Fruit fly (Drosophila melanogaster) whole organism, embryonic: ENCODE data around the gene CG13252.

Experiments
- Awh ChIP-seq: fragments of 200-800 bp; sonication (Bioruptor generic); IDR thresholded peaks from 2 replicates; pipeline ENCODE4, ENCODE4 v1.3.6; 2022; ENCODE audit warnings: missing biosample characterization, missing genetic modification characterization
- Bgb ChIP-seq: fragments of 200-800 bp; sonication (Bioruptor generic); IDR thresholded peaks from 2 replicates; pipeline ENCODE4 v1.3.6; 2022; ENCODE audit warnings: missing biosample characterization, missing genetic modification characterization; ENCODE audit not compliant: partially characterized antibody
- CG12942 ChIP-seq: fragments of 200-800 bp; sonication (Bioruptor generic); optimal IDR thresholded peaks from 3 replicates; lab custom pipeline; 2016; ENCODE audit warnings: missing biosample characterization, missing genetic modification characterization
- CG13424 ChIP-seq: fragments of 200-800 bp; sonication (Bioruptor generic); optimal IDR thresholded peaks from 2 replicates; lab custom pipeline; 2019; ENCODE audit warnings: missing biosample characterization, mild to moderate bottlenecking, missing genetic modification characterization, moderate library complexity
- CG13624 ChIP-seq: fragments of 200-800 bp; sonication (Bioruptor generic); optimal IDR thresholded peaks from 2 replicates; lab custom pipeline; 2016; ENCODE audit warnings: missing biosample characterization, missing genetic modification characterization
- CG13775 ChIP-seq: fragments of 200-800 bp; sonication (Bioruptor generic); optimal IDR thresholded peaks from 3 replicates; lab custom pipeline; 2017; ENCODE audit warnings: missing biosample characterization, mild to moderate bottlenecking, missing genetic modification characterization
- CG13894 ChIP-seq: fragments of 200-800 bp; sonication (Bioruptor generic); optimal IDR thresholded peaks from 3 replicates; lab custom pipeline; 2018; ENCODE audit warnings: missing biosample characterization, mild to moderate bottlenecking, missing genetic modification characterization, moderate library complexity
- CG15011 ChIP-seq: fragments of 200-800 bp; sonication (Bioruptor generic); optimal IDR thresholded peaks from 3 replicates; lab custom pipeline; 2018; ENCODE audit warnings: missing biosample characterization, mild to moderate bottlenecking, missing genetic modification characterization
- CG1529 ChIP-seq: fragments of 200-800 bp; sonication (Bioruptor generic); optimal IDR thresholded peaks from 3 replicates; lab custom pipeline; 2018; ENCODE audit warnings: missing biosample characterization, missing genetic modification characterization
- CG16813 ChIP-seq: fragments of 200-800 bp; sonication (Bioruptor generic); IDR thresholded peaks from 3 replicates; pipeline ENCODE4 v1.3.6; 2022; ENCODE audit warnings: missing biosample characterization, missing genetic modification characterization; ENCODE audit not compliant: partially characterized antibody
- CG30020 ChIP-seq: fragments of 200-800 bp; optimal IDR thresholded peaks from 2 replicates; lab custom pipeline; 2019; ENCODE audit warnings: missing biosample characterization, mild to moderate bottlenecking, missing genetic modification characterization, moderate library complexity
- CG3407 ChIP-seq: fragments of 200-800 bp; sonication (Bioruptor generic); optimal IDR thresholded peaks from 2 replicates; lab custom pipeline; 2018; ENCODE audit warnings: missing biosample characterization, mild to moderate bottlenecking, missing genetic modification characterization
- CG43689 ChIP-seq: fragments of 200-800 bp; sonication (Bioruptor generic); IDR thresholded peaks from 2 replicates; pipeline ENCODE4 v1.3.6; 2022; ENCODE audit warnings: missing biosample characterization, missing genetic modification characterization
- CG8281 ChIP-seq: fragments of 200-800 bp; sonication (Bioruptor generic); optimal IDR thresholded peaks from 2 replicates; lab custom pipeline; 2018; ENCODE audit warnings: missing biosample characterization, mild to moderate bottlenecking, missing genetic modification characterization, moderate library complexity
- CG8478 ChIP-seq: fragments of >200 bp; optimal IDR thresholded peaks from 2 replicates; lab custom pipeline; 2018
- CG8765 ChIP-seq: fragments of 200-800 bp; sonication (Bioruptor generic); IDR thresholded peaks from 2 replicates; pipeline ENCODE4 v1.3.6; 2022; ENCODE audit warnings: missing biosample characterization, missing genetic modification characterization
- Camta ChIP-seq: fragments of 200-800 bp; sonication (Bioruptor generic); optimal IDR thresholded peaks from 2 replicates; lab custom pipeline; 2016; ENCODE audit warnings: missing biosample characterization, missing genetic modification characterization
- D ChIP-seq, 2 experiments: fragments of 200-800 bp in 1 of 2; fragments of >200 bp in 1 of 2; sonication (Bioruptor generic) in 1 of 2; optimal IDR thresholded peaks; 2 replicates in 1 of 2; 3 replicates in 1 of 2; lab custom pipeline; 2017; ENCODE audit warnings: mild to moderate bottlenecking in 1 of 2, missing biosample characterization in 1 of 2, missing genetic modification characterization in 1 of 2, missing genetic modification reagents in 1 of 2
- Hey ChIP-seq: fragments of 200-800 bp; sonication (Bioruptor generic); optimal IDR thresholded peaks from 3 replicates; lab custom pipeline; 2018; ENCODE audit warnings: missing biosample characterization, mild to moderate bottlenecking, missing genetic modification characterization
- MESR4 ChIP-seq: fragments of 200-800 bp; sonication (Bioruptor generic); optimal IDR thresholded peaks from 2 replicates; lab custom pipeline; 2018; ENCODE audit warnings: missing biosample characterization, mild to moderate bottlenecking, missing genetic modification characterization, moderate library complexity
- Med ChIP-seq: fragments of 200-800 bp; sonication (Bioruptor generic); peaks from one replicate; lab custom pipeline; 2016; ENCODE audit warnings: missing biosample characterization, missing genetic modification characterization, mild to moderate bottlenecking, inconsistent platforms, moderate library complexity
- Stat92E ChIP-seq, 3 experiments: fragments of >200 bp in 2 of 3; fragments of 200-800 bp in 1 of 3; sonication (Bioruptor generic) in 1 of 3; optimal IDR thresholded peaks; 2 replicates each; lab custom pipeline; 2017 to 2019; ENCODE audit warnings: missing biosample characterization in 3 of 3, missing genetic modification characterization in 3 of 3, mild to moderate bottlenecking in 1 of 3, moderate library complexity in 1 of 3
- Usf ChIP-seq: fragments of 200-800 bp; sonication (Bioruptor generic); optimal IDR thresholded peaks from 2 replicates; lab custom pipeline; 2017; ENCODE audit warnings: missing genotype, missing biosample characterization, missing genetic modification characterization
- abd-A ChIP-seq: fragments of 200-800 bp; sonication (Bioruptor generic); optimal IDR thresholded peaks from 3 replicates; lab custom pipeline; 2019; ENCODE audit warnings: missing biosample characterization, mild to moderate bottlenecking, missing genetic modification characterization, moderate library complexity
- al ChIP-seq: fragments of 200-800 bp; sonication (Bioruptor generic); IDR thresholded peaks from 2 replicates; pipeline ENCODE4 v1.3.6; 2022; ENCODE audit warnings: missing biosample characterization, missing genetic modification characterization
- caup ChIP-seq: fragments of 200-800 bp; sonication (Bioruptor generic); optimal IDR thresholded peaks from 3 replicates; lab custom pipeline; 2017; ENCODE audit warnings: missing biosample characterization, mild to moderate bottlenecking, missing genetic modification characterization, moderate library complexity; ENCODE audit not compliant: severe bottlenecking
- chif ChIP-seq, 2 experiments: fragments of 200-800 bp; sonication (Bioruptor generic); optimal IDR thresholded peaks; 3 replicates each; lab custom pipeline; 2016; ENCODE audit warnings: missing biosample characterization in 2 of 2, missing genetic modification characterization in 2 of 2
- corto ChIP-seq: fragments of 200-800 bp; sonication (Bioruptor generic); optimal IDR thresholded peaks from 2 replicates; lab custom pipeline; 2016; ENCODE audit warnings: missing biosample characterization, mild to moderate bottlenecking, missing genetic modification characterization, moderate library complexity
- crol ChIP-seq: fragments of 200-800 bp; sonication (Bioruptor generic); IDR thresholded peaks from 2 replicates; pipeline ENCODE4 v1.3.6; 2022; ENCODE audit warnings: missing biosample characterization, missing genetic modification characterization
- dimm ChIP-seq: fragments of 200-800 bp; sonication (Bioruptor generic); IDR thresholded peaks from 2 replicates; pipeline ENCODE4 v1.3.6; 2022; ENCODE audit warnings: missing biosample characterization, missing genetic modification characterization
- ftz-f1 ChIP-seq: fragments of 200-800 bp; sonication (Bioruptor generic); optimal IDR thresholded peaks from 2 replicates; lab custom pipeline; 2016; ENCODE audit warnings: missing biosample characterization, missing genetic modification characterization
- mirr ChIP-seq: fragments of 200-800 bp; sonication (Bioruptor generic); optimal IDR thresholded peaks from 3 replicates; lab custom pipeline; 2018; ENCODE audit warnings: missing biosample characterization, mild to moderate bottlenecking, missing genetic modification characterization
- nom ChIP-seq: fragments of 200-800 bp; sonication (Bioruptor generic); optimal IDR thresholded peaks from 2 replicates; lab custom pipeline; 2017; ENCODE audit warnings: missing biosample characterization, missing genetic modification characterization, mild to moderate bottlenecking, moderate library complexity, missing genetic modification reagents
- onecut ChIP-seq: fragments of 200-800 bp; sonication (Bioruptor generic); IDR thresholded peaks from 2 replicates; pipeline ENCODE4 v1.3.6; 2022; ENCODE audit warnings: missing biosample characterization, missing genetic modification characterization
- row ChIP-seq: fragments of 200-800 bp; sonication (Bioruptor generic); IDR thresholded peaks from 3 replicates; pipeline ENCODE4 v1.3.6; 2022; ENCODE audit warnings: missing biosample characterization, missing genetic modification characterization
- sr ChIP-seq: fragments of 200-800 bp; sonication (Bioruptor generic); IDR thresholded peaks from 3 replicates; pipeline ENCODE4 v1.3.6; 2022; ENCODE audit warnings: missing biosample characterization, missing genetic modification characterization
- ssp ChIP-seq: fragments of 200-800 bp; sonication (Bioruptor generic); IDR thresholded peaks from 2 replicates; pipeline ENCODE4 v1.3.6; 2022; ENCODE audit warnings: missing biosample characterization, missing genetic modification characterization
- wor ChIP-seq: fragments of 200-800 bp; sonication (Bioruptor generic); IDR thresholded peaks from 2 replicates; pipeline ENCODE4 v1.3.6; 2022; ENCODE audit warnings: missing biosample characterization, missing genetic modification characterization

The CG13252 gene

dm6 chr3L:20750391-20750790, 20.0 kb downstream of the CG13252 start:
- TF ChIP-seq Camta (GFP tag; lab: Kevin White, UChicago) (no peak), CG13894 (tag; lab: Kevin White, UChicago) (peak; percentile 88), mirr (GFP tag; lab: Kevin White, UChicago) (no peak), CG8765 (GFP tag; lab: Robert Waterston, UW) (no peak), dimm (GFP tag; lab: Robert Waterston, UW) (0 out of 2 replicates have a peak, but pooled peaks have one; percentile 17), corto (GFP tag; lab: Kevin White, UChicago) (no peak), wor (GFP tag; lab: Robert Waterston, UW) (no peak), crol (GFP tag; lab: Robert Waterston, UW) (no peak), CG8478 (lab: Kevin White, UChicago) (no peak), abd-A (tag; lab: Kevin White, UChicago) (peak; percentile 54), ftz-f1 (GFP tag; lab: Kevin White, UChicago) (no peak), CG16813 (GFP tag; lab: Robert Waterston, UW) (no peak), Stat92E (GFP tag; optimal IDR thresholded peaks at IDR 0.05; lab: Kevin White, UChicago) (no peak), row (GFP tag; lab: Robert Waterston, UW) (no peak), Med (GFP tag; lab: Kevin White, UChicago) (peak; percentile 47), CG43689 (no peak), Usf (GFP tag; lab: Kevin White, UChicago) (no peak), CG13624 (GFP tag; lab: Kevin White, UChicago) (no peak), Hey (tag; lab: Kevin White, UChicago) (peak; percentile 4)

dm6 chr3L:20752964-20753363, 22.6 kb downstream of the CG13252 start:
- TF ChIP-seq CG13894 (tag; lab: Kevin White, UChicago) (peak; percentile 68), abd-A (tag; lab: Kevin White, UChicago) (peak; percentile 80), Awh (GFP tag; lab: Robert Waterston, UW) (no peak), nom (no peak), ssp (GFP tag; lab: Robert Waterston, UW) (no peak), CG13775 (GFP tag; lab: Kevin White, UChicago) (peak; percentile 68), Med (GFP tag; lab: Kevin White, UChicago) (peak; percentile 49), chif (GFP tag; optimal IDR thresholded peaks at IDR 0.05; lab: Kevin White, UChicago) (no peak), onecut (GFP tag; lab: Robert Waterston, UW) (peak; percentile 35; the same call in 1 of the 2 replicates), caup (GFP tag; lab: Kevin White, UChicago) (no peak), Bgb (no peak)
- TF ChIP-seq, all 482 proteins: peak for 5

DNA sequence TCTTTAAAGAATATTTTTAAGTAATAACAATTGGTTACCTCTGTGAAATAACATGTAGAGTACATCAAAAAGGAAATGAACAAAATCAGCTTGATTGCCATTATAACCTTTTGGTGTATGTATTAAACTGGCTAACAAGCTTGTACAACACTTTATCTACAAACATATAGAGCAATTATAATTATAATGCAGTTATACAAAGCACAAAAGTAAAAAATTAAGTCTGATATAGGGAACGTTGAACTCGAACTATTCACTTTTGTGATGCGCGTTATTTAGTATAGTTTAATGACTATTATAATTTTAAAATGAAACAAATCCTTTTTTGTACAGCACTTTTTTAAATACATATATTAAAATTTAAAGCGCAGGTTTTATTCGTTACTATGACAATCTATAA, 25.2 kb downstream of the CG13252 start, which contains the start of gene CG33912:
TSS of gene CG33912 (minus strand) at position 101 of the 400 bp plus-strand sequence.
- TF ChIP-seq CG8281 = no peak
- TF ChIP-seq CG13424 = no peak
- TF ChIP-seq MESR4 (GFP tag; lab: Kevin White, UChicago) = no peak
- no peak for TF ChIP-seq CG1529 (GFP tag; lab: Kevin White, UChicago)
- TF ChIP-seq sr (GFP tag; lab: Robert Waterston, UW) = no peak
- TF ChIP-seq Usf (GFP tag; lab: Kevin White, UChicago) = no peak
- no peak for TF ChIP-seq D (optimal IDR thresholded peaks at IDR 0.05; lab: Kevin White, UChicago)
- TF ChIP-seq D (GFP tag; optimal IDR thresholded peaks at IDR 0.05; lab: Kevin White, UChicago) = no peak
- TF ChIP-seq al (GFP tag; lab: Robert Waterston, UW) = no peak
- TF ChIP-seq CG15011 = no peak
- TF ChIP-seq CG12942 = no peak
- TF ChIP-seq CG3407 = no peak
- TF ChIP-seq CG30020 (tag; lab: Kevin White, UChicago) = no peak
